Worm (Caenorhabditis elegans): ENCODE results near the gene C32C4.16.

Gene C32C4.16

ce11 chrV:10664271-10664670 is 16.9 kb downstream of the C32C4.16 start:
- TF ChIP-seq aly-1 (tag; optimal IDR thresholded peaks at IDR 0.05), result no peak
- TF ChIP-seq sea-1 (GFP tag; conservative IDR thresholded peaks at IDR 0.05), result no peak

- TF ChIP-seq tbx-11 (GFP tag; IDR thresholded peaks at IDR 0.05) (no peak), sea-1 (GFP tag; conservative IDR thresholded peaks at IDR 0.05) (no peak), ceh-13 (GFP tag; optimal IDR thresholded peaks at IDR 0.05) (no peak), ama-1 (optimal IDR thresholded peaks at IDR 0.05) (no peak), ets-7 (tag; optimal IDR thresholded peaks at IDR 0.05) (no peak), F13C5.2 (tag; optimal IDR thresholded peaks at IDR 0.05) (no peak), tra-4 (tag; optimal IDR thresholded peaks at IDR 0.05) (no peak), scrt-1 (GFP tag; IDR thresholded peaks at IDR 0.05) (no peak), hmbx-1 (tag; optimal IDR thresholded peaks at IDR 0.05) (no peak), aly-1 (tag; optimal IDR thresholded peaks at IDR 0.05) (no peak), hnd-1 (tag; optimal IDR thresholded peaks at IDR 0.05) (no peak), hmg-4 (GFP tag; optimal IDR thresholded peaks at IDR 0.05) (no peak), ceh-36 (tag; optimal IDR thresholded peaks at IDR 0.05) (no peak), pes-1 (GFP tag; IDR thresholded peaks at IDR 0.05) (no peak), tbx-37 (GFP tag; conservative IDR thresholded peaks at IDR 0.05) (no peak), B0310.2 (tag; optimal IDR thresholded peaks at IDR 0.05) (no peak)
These were observed 19.9 kb downstream of the C32C4.16 start, which contains the start of gene twk-12 for ce11 chrV:10667284-10667683. Gene twk-12, plus strand, starts transcription at chrV:10667584.

ce11 chrV:10670817-10671216 is 23.5 kb downstream of the C32C4.16 start:
- TF ChIP-seq hnd-1 (tag; optimal IDR thresholded peaks at IDR 0.05) (no peak), scrt-1 (GFP tag; IDR thresholded peaks at IDR 0.05) (no peak), aly-1 (tag; optimal IDR thresholded peaks at IDR 0.05) (no peak), hmg-4 (GFP tag; optimal IDR thresholded peaks at IDR 0.05) (no peak), hmbx-1 (tag; optimal IDR thresholded peaks at IDR 0.05) (no peak), ets-7 (tag; optimal IDR thresholded peaks at IDR 0.05) (no peak), ceh-13 (GFP tag; optimal IDR thresholded peaks at IDR 0.05) (no peak), tbx-37 (GFP tag; conservative IDR thresholded peaks at IDR 0.05) (no peak), ama-1 (optimal IDR thresholded peaks at IDR 0.05) (no peak), ceh-36 (tag; optimal IDR thresholded peaks at IDR 0.05) (no peak), pes-1 (GFP tag; IDR thresholded peaks at IDR 0.05) (no peak), flt-1 (GFP tag; IDR thresholded peaks at IDR 0.05) (no peak), tra-4 (tag; optimal IDR thresholded peaks at IDR 0.05) (no peak), F13C5.2 (tag; optimal IDR thresholded peaks at IDR 0.05) (no peak), sea-1 (GFP tag; conservative IDR thresholded peaks at IDR 0.05) (no peak), B0310.2 (tag; optimal IDR thresholded peaks at IDR 0.05) (no peak), tbx-11 (GFP tag; IDR thresholded peaks at IDR 0.05) (no peak)

- no peak for TF ChIP-seq hmg-4 (GFP tag; optimal IDR thresholded peaks at IDR 0.05)
These were observed 24.3 kb downstream of the C32C4.16 start, which contains the start of gene ceh-22 for ce11 chrV:10671618-10672017. Gene ceh-22, plus strand, starts transcription at chrV:10671918.

ce11 chrV:10672601-10673000 is 25.2 kb downstream of the C32C4.16 start:
- TF ChIP-seq tra-4 (tag; optimal IDR thresholded peaks at IDR 0.05) (no peak), tbx-37 (GFP tag; conservative IDR thresholded peaks at IDR 0.05) (no peak), B0310.2 (tag; optimal IDR thresholded peaks at IDR 0.05) (no peak), flt-1 (GFP tag; IDR thresholded peaks at IDR 0.05) (no peak), hmbx-1 (tag; optimal IDR thresholded peaks at IDR 0.05) (no peak), hmg-4 (GFP tag; optimal IDR thresholded peaks at IDR 0.05) (no peak), sea-1 (GFP tag; conservative IDR thresholded peaks at IDR 0.05) (no peak), scrt-1 (GFP tag; IDR thresholded peaks at IDR 0.05) (no peak), ets-7 (tag; optimal IDR thresholded peaks at IDR 0.05) (no peak), hnd-1 (tag; optimal IDR thresholded peaks at IDR 0.05) (no peak), tbx-11 (GFP tag; IDR thresholded peaks at IDR 0.05) (no peak), F13C5.2 (tag; optimal IDR thresholded peaks at IDR 0.05) (no peak), ama-1 (optimal IDR thresholded peaks at IDR 0.05) (no peak), pes-1 (GFP tag; IDR thresholded peaks at IDR 0.05) (no peak), ceh-13 (GFP tag; optimal IDR thresholded peaks at IDR 0.05) (no peak)

- TF ChIP-seq ceh-13 (GFP tag; optimal IDR thresholded peaks at IDR 0.05) (no peak), hmbx-1 (tag; optimal IDR thresholded peaks at IDR 0.05) (no peak), tbx-11 (GFP tag; IDR thresholded peaks at IDR 0.05) (no peak), pes-1 (GFP tag; IDR thresholded peaks at IDR 0.05) (no peak), flt-1 (GFP tag; IDR thresholded peaks at IDR 0.05) (no peak), hmg-4 (GFP tag; optimal IDR thresholded peaks at IDR 0.05) (no peak)
These were observed 28.6 kb downstream of the C32C4.16 start for ce11 chrV:10675978-10676377.

ce11 chrV:10677459-10677858 is 30.1 kb downstream of the C32C4.16 start:
- TF ChIP-seq flt-1 (GFP tag; IDR thresholded peaks at IDR 0.05), result no peak
- TF ChIP-seq F13C5.2 (tag; optimal IDR thresholded peaks at IDR 0.05), result no peak
- TF ChIP-seq hmg-4 (GFP tag; optimal IDR thresholded peaks at IDR 0.05), result no peak
- no peak for TF ChIP-seq ceh-36 (tag; optimal IDR thresholded peaks at IDR 0.05)
- TF ChIP-seq ama-1 (optimal IDR thresholded peaks at IDR 0.05), result no peak
- TF ChIP-seq hmbx-1 (tag; optimal IDR thresholded peaks at IDR 0.05), result no peak
- no peak for TF ChIP-seq sea-1 (GFP tag; conservative IDR thresholded peaks at IDR 0.05)
- no peak for TF ChIP-seq ets-7 (tag; optimal IDR thresholded peaks at IDR 0.05)
- TF ChIP-seq tbx-37 (GFP tag; conservative IDR thresholded peaks at IDR 0.05), result no peak
- TF ChIP-seq tbx-11 (GFP tag; IDR thresholded peaks at IDR 0.05), result no peak
- no peak for TF ChIP-seq ceh-13 (GFP tag; optimal IDR thresholded peaks at IDR 0.05)

ce11 chrV:10679080-10679479 is 31.7 kb downstream of the C32C4.16 start:
- TF ChIP-seq ceh-36 (tag; optimal IDR thresholded peaks at IDR 0.05), result no peak
- TF ChIP-seq sea-1 (GFP tag; conservative IDR thresholded peaks at IDR 0.05), result no peak
- no peak for TF ChIP-seq tbx-11 (GFP tag; IDR thresholded peaks at IDR 0.05)
- TF ChIP-seq hmg-4 (GFP tag; optimal IDR thresholded peaks at IDR 0.05), result no peak
- TF ChIP-seq F13C5.2 (tag; optimal IDR thresholded peaks at IDR 0.05), result no peak
- no peak for TF ChIP-seq tbx-37 (GFP tag; conservative IDR thresholded peaks at IDR 0.05)
- TF ChIP-seq ets-7 (tag; optimal IDR thresholded peaks at IDR 0.05), result no peak
- no peak for TF ChIP-seq ceh-13 (GFP tag; optimal IDR thresholded peaks at IDR 0.05)
- no peak for TF ChIP-seq hmbx-1 (tag; optimal IDR thresholded peaks at IDR 0.05)
- no peak for TF ChIP-seq B0310.2 (tag; optimal IDR thresholded peaks at IDR 0.05)
- TF ChIP-seq tra-4 (tag; optimal IDR thresholded peaks at IDR 0.05), result no peak
